Fruit fly (Drosophila melanogaster): Measurements from ENCODE around the gene CG10588.

CG10588 gene

dm6 chr3L:20950136-20950499 lies 6.6 kb upstream of the CG10588 start (continued):
- TF ChIP-seq Adf1 (GFP tag; IDR thresholded peaks at IDR 0.05) (no peak), CG9876 (GFP tag; optimal IDR thresholded peaks at IDR 0.05) (no peak), CG33213 (GFP tag; optimal IDR thresholded peaks at IDR 0.05) (no peak), Ets65A (GFP tag) (peak; percentile 14), NfI (GFP tag; optimal IDR thresholded peaks at IDR 0.05) (peak; percentile 40), CG11085 (GFP tag; IDR thresholded peaks at IDR 0.05) (no peak), D (optimal IDR thresholded peaks at IDR 0.05) (no peak), D (GFP tag; optimal IDR thresholded peaks at IDR 0.05) (peak; percentile 81), Asciz (GFP tag; optimal IDR thresholded peaks at IDR 0.05) (peak; percentile 78), CG9215 (GFP tag; IDR thresholded peaks at IDR 0.05) (no peak), CG10267 (tag; optimal IDR thresholded peaks at IDR 0.05) (peak; percentile 69), CG2712 (tag; optimal IDR thresholded peaks at IDR 0.05) (peak; percentile 89), ftz-f1 (GFP tag; optimal IDR thresholded peaks at IDR 0.05) (no peak), bab2 (GFP tag; optimal IDR thresholded peaks at IDR 0.05) (peak; percentile 35), CG3281 (GFP tag; optimal IDR thresholded peaks at IDR 0.05) (no peak), CG2678 (tag; optimal IDR thresholded peaks at IDR 0.05) (peak; percentile 79), lola (GFP tag; optimal IDR thresholded peaks at IDR 0.05) (peak in 1 of 3 experiments; percentile 81), amos (GFP tag; IDR thresholded peaks at IDR 0.05; ENCODE audit: partially characterized antibody) (no peak), GATAe (GFP tag; conservative IDR thresholded peaks at IDR 0.05) (no peak), CG7556 (GFP tag; optimal IDR thresholded peaks at IDR 0.05) (peak; percentile 59), CG6254 (GFP tag; optimal IDR thresholded peaks at IDR 0.05) (peak; percentile 77), cad (GFP tag; optimal IDR thresholded peaks at IDR 0.05) (no peak), dati (GFP tag; IDR thresholded peaks at IDR 0.05) (no peak), vfl (GFP tag; optimal IDR thresholded peaks at IDR 0.05) (no peak), nmo (GFP tag; optimal IDR thresholded peaks at IDR 0.05) (peak; percentile 88)

- TF ChIP-seq lbe (GFP tag; optimal IDR thresholded peaks at IDR 0.05) (peak; percentile 19), Ets65A (GFP tag) (peak; percentile 40), kah (GFP tag; optimal IDR thresholded peaks at IDR 0.05) (no peak), CG2712 (tag; optimal IDR thresholded peaks at IDR 0.05) (peak; percentile 53), ewg (GFP tag; optimal IDR thresholded peaks at IDR 0.05) (peak; percentile 21), Six4 (GFP tag; optimal IDR thresholded peaks at IDR 0.05) (peak; percentile 2), CG2875 (GFP tag; optimal IDR thresholded peaks at IDR 0.05) (no peak), bcd (GFP tag; optimal IDR thresholded peaks at IDR 0.05) (peak; percentile 14), NFAT (GFP tag; IDR thresholded peaks at IDR 0.05) (no peak), ssp (GFP tag; IDR thresholded peaks at IDR 0.05) (no peak), GATAe (GFP tag; conservative IDR thresholded peaks at IDR 0.05) (no peak), z (GFP tag; IDR thresholded peaks at IDR 0.05) (no peak), CG8281 (tag; optimal IDR thresholded peaks at IDR 0.05) (no peak), CG30431 (GFP tag; optimal IDR thresholded peaks at IDR 0.05) (peak; percentile 12), grau (tag; optimal IDR thresholded peaks at IDR 0.05) (peak; percentile 8), Vsx1 (GFP tag; optimal IDR thresholded peaks at IDR 0.05) (no peak), fd96Cb (tag; optimal IDR thresholded peaks at IDR 0.05) (peak; percentile 37), knrl (GFP tag; IDR thresholded peaks at IDR 0.05; ENCODE audit: partially characterized antibody) (no peak), Mrtf (GFP tag; IDR thresholded peaks at IDR 0.05) (no peak), CG14710 (tag; optimal IDR thresholded peaks at IDR 0.05) (peak; percentile 26), CG1529 (GFP tag; optimal IDR thresholded peaks at IDR 0.05) (peak; percentile 16), CG4424 (GFP tag; optimal IDR thresholded peaks at IDR 0.05) (peak; percentile 9), CG1792 (GFP tag; optimal IDR thresholded peaks at IDR 0.05) (no peak), CG7839 (tag; optimal IDR thresholded peaks at IDR 0.05) (peak; percentile 30), lola (GFP tag; optimal IDR thresholded peaks at IDR 0.05) (peak in 1 of 3 experiments; percentile 42), Spps (tag; optimal IDR thresholded peaks at IDR 0.05) (no peak), CG6654 (GFP tag; optimal IDR thresholded peaks at IDR 0.05) (peak; percentile 13), CG17328 (GFP tag; IDR thresholded peaks at IDR 0.05) (peak; percentile 31; the same call in 1 of the 2 replicates), CG43689 (GFP tag; IDR thresholded peaks at IDR 0.05) (no peak)
Observed at dm6 chr3L:20950520-20951135, 6.1 kb upstream of the CG10588 start.

Data from whole organism, embryonic.